Worm (Caenorhabditis elegans) whole organism, late embryonic: ENCODE measurements around the gene srh-129.

Experiments
- lin-11 ChIP-seq: fragments of 200-800 bp; sonication (Bioruptor generic); optimal IDR thresholded peaks from 2 replicates; lab custom pipeline; 2018; ENCODE audit warnings: mild to moderate bottlenecking, missing genetic modification characterization, missing compliant biosample characterization
- nfya-1 ChIP-seq: sonication (generic microtip); optimal IDR thresholded peaks from 2 replicates; lab custom pipeline; 2017; ENCODE audit warnings: missing genetic modification characterization, mild to moderate bottlenecking, missing compliant biosample characterization, antibody characterized with exemption, moderate library complexity
- npax-4 ChIP-seq: sonication (generic microtip); optimal IDR thresholded peaks from 2 replicates; lab custom pipeline; 2016; ENCODE audit warnings: missing genetic modification characterization, missing compliant biosample characterization
- pqm-1 ChIP-seq: sonication (generic microtip); optimal IDR thresholded peaks from 2 replicates; lab custom pipeline; 2016; ENCODE audit warnings: missing genetic modification characterization, missing compliant biosample characterization
- unc-3 ChIP-seq, 2 experiments: fragments of 200-800 bp in 1 of 2; sonication (Bioruptor generic) in 1 of 2; sonication (generic microtip) in 1 of 2; conservative IDR thresholded peaks in 1 of 2; optimal IDR thresholded peaks in 1 of 2; 2 replicates each; pipeline versions ENCODE4 v1.3.6 to Lab custom; 2016 to 2022; ENCODE audit warnings: missing compliant biosample characterization in 2 of 2, missing genetic modification characterization in 2 of 2, missing genetic modification reagents in 1 of 2
- unc-55 ChIP-seq: sonication (generic microtip); optimal IDR thresholded peaks from 2 replicates; lab custom pipeline; 2017; ENCODE audit warnings: missing biosample characterization, missing genetic modification reagents, missing genetic modification characterization
- unc-86 ChIP-seq: sonication (generic microtip); optimal IDR thresholded peaks from 2 replicates; lab custom pipeline; 2016; ENCODE audit warnings: missing genetic modification characterization, missing compliant biosample characterization

- TF ChIP-seq unc-55 = no peak
- TF ChIP-seq nfya-1 (tag; lab: Kevin White, UChicago) = no peak
- TF ChIP-seq lin-11 (tag; lab: Kevin White, UChicago) = no peak
- TF ChIP-seq unc-86 (tag; lab: Kevin White, UChicago) = no peak
- TF ChIP-seq npax-4 (tag; lab: Kevin White, UChicago) = no peak
- TF ChIP-seq pqm-1 (tag; lab: Kevin White, UChicago) = no peak
- no peak for TF ChIP-seq unc-3 (GFP tag; conservative IDR thresholded peaks at IDR 0.05; lab: Robert Waterston, UW)
- TF ChIP-seq unc-3 (tag; optimal IDR thresholded peaks at IDR 0.05; lab: Kevin White, UChicago) = no peak
Measured at ce11 chrV:5181612-5182011, 37.9 kb upstream of the srh-129 start, which contains the start of gene C03A7.2.
